Fruit fly (Drosophila melanogaster): Measurements from ENCODE around the gene sd.
A peak's percentile ranks its signal among the peaks of the same experiment; 100 is the strongest.

sd gene

dm6 chrX:15860479-15860878, 56.3 kb downstream of the sd start (continued):
- peak; percentile 99 for TF ChIP-seq sqz (GFP tag; optimal IDR thresholded peaks at IDR 0.05)
- peak; percentile 54; the same call in 1 of the 2 replicates for TF ChIP-seq sob (GFP tag; IDR thresholded peaks at IDR 0.05)
- TF ChIP-seq sc (optimal IDR thresholded peaks at IDR 0.05): no peak
- TF ChIP-seq sc (GFP tag; optimal IDR thresholded peaks at IDR 0.05): no peak
- no peak for TF ChIP-seq CG14050 (GFP tag; IDR thresholded peaks at IDR 0.05)
- TF ChIP-seq Drgx (GFP tag; IDR thresholded peaks at IDR 0.05): peak; percentile 58
- TF ChIP-seq sens (GFP tag): peak; percentile 77
- TF ChIP-seq CG4820 (GFP tag; optimal IDR thresholded peaks at IDR 0.05): no peak
- TF ChIP-seq abd-A (tag; optimal IDR thresholded peaks at IDR 0.05): peak; percentile 63
- peak; percentile 73 for TF ChIP-seq Nf-YC (tag; optimal IDR thresholded peaks at IDR 0.05)
- TF ChIP-seq CoRest (tag; optimal IDR thresholded peaks at IDR 0.05): peak; percentile 16
- TF ChIP-seq vvl (GFP tag; IDR thresholded peaks at IDR 0.05): peak; percentile 49
- no peak for TF ChIP-seq C15 (GFP tag; IDR thresholded peaks at IDR 0.05)
- 0 out of 2 replicates have a peak, but pooled peaks have one; percentile 21 for TF ChIP-seq CG8765 (GFP tag; IDR thresholded peaks at IDR 0.05)
- TF ChIP-seq Med (GFP tag): peak; percentile 72
- TF ChIP-seq Dad (GFP tag; optimal IDR thresholded peaks at IDR 0.05): peak; percentile 16
- peak; percentile 44; the same call in 1 of the 3 replicates for TF ChIP-seq Opbp (GFP tag; IDR thresholded peaks at IDR 0.05; ENCODE audit: partially characterized antibody)
- TF ChIP-seq zen2 (GFP tag; IDR thresholded peaks at IDR 0.05; ENCODE audit: partially characterized antibody): no peak
- TF ChIP-seq nerfin-2 (GFP tag; IDR thresholded peaks at IDR 0.05; ENCODE audit: partially characterized antibody): peak; percentile 41; the same call in 1 of the 2 replicates
- TF ChIP-seq hbn (GFP tag; IDR thresholded peaks at IDR 0.05; ENCODE audit: partially characterized antibody): 0 out of 2 replicates have a peak, but pooled peaks have one; percentile 21
- TF ChIP-seq pan (optimal IDR thresholded peaks at IDR 0.05): no peak
- peak in 1 of 2 experiments; percentile 69 for TF ChIP-seq pan (GFP tag; optimal IDR thresholded peaks at IDR 0.05 in 1 of 2, IDR thresholded peaks at IDR 0.05 in 1 of 2)
- peak; percentile 3 for TF ChIP-seq grau (tag; optimal IDR thresholded peaks at IDR 0.05)
- TF ChIP-seq CG8388 (GFP tag; optimal IDR thresholded peaks at IDR 0.05): no peak
- TF ChIP-seq CG1603 (tag; optimal IDR thresholded peaks at IDR 0.05): peak; percentile 39
- no peak for TF ChIP-seq H2.0 (GFP tag; IDR thresholded peaks at IDR 0.05)
- no peak for TF ChIP-seq CG11695 (GFP tag; IDR thresholded peaks at IDR 0.05)
- no peak for TF ChIP-seq sr (GFP tag; IDR thresholded peaks at IDR 0.05)
- no peak for TF ChIP-seq CG3163 (GFP tag; optimal IDR thresholded peaks at IDR 0.05)
- TF ChIP-seq CG7928 (GFP tag; optimal IDR thresholded peaks at IDR 0.05): no peak
- TF ChIP-seq CG9215 (GFP tag; IDR thresholded peaks at IDR 0.05): no peak
- no peak for TF ChIP-seq phol (tag; optimal IDR thresholded peaks at IDR 0.05)
- TF ChIP-seq Fer1 (GFP tag; optimal IDR thresholded peaks at IDR 0.05): peak; percentile 31
- no peak for TF ChIP-seq CG17912 (GFP tag; optimal IDR thresholded peaks at IDR 0.05)
- peak; percentile 31; the same call in 1 of the 2 replicates for TF ChIP-seq CG17328 (GFP tag; IDR thresholded peaks at IDR 0.05)
- TF ChIP-seq Myb (GFP tag; optimal IDR thresholded peaks at IDR 0.05): peak; percentile 27
- TF ChIP-seq Sox102F (GFP tag; optimal IDR thresholded peaks at IDR 0.05): no peak
- TF ChIP-seq CG7839 (tag; optimal IDR thresholded peaks at IDR 0.05): peak; percentile 27
- TF ChIP-seq pho (GFP tag; optimal IDR thresholded peaks at IDR 0.05): peak; percentile 19
- TF ChIP-seq HLH4C (GFP tag; IDR thresholded peaks at IDR 0.05; ENCODE audit: partially characterized antibody): peak; percentile 15; the same call in 1 of the 3 replicates
- TF ChIP-seq CG8281 (tag; optimal IDR thresholded peaks at IDR 0.05): no peak
- TF ChIP-seq D19A (tag; optimal IDR thresholded peaks at IDR 0.05): peak; percentile 1
- no peak for TF ChIP-seq CG13624 (GFP tag; optimal IDR thresholded peaks at IDR 0.05)
- TF ChIP-seq Rx (GFP tag; IDR thresholded peaks at IDR 0.05): no peak
- TF ChIP-seq kay (GFP tag; optimal IDR thresholded peaks at IDR 0.05): no peak
- TF ChIP-seq cad (GFP tag; optimal IDR thresholded peaks at IDR 0.05): no peak
- peak; percentile 29 for TF ChIP-seq dm (GFP tag; optimal IDR thresholded peaks at IDR 0.05)
- TF ChIP-seq Abd-B (GFP tag; optimal IDR thresholded peaks at IDR 0.05): peak; percentile 5
- peak; percentile 93 for TF ChIP-seq onecut (GFP tag; IDR thresholded peaks at IDR 0.05)
- no peak for TF ChIP-seq dmrt11E (tag; optimal IDR thresholded peaks at IDR 0.05)
- peak; percentile 70 for TF ChIP-seq CG34376 (GFP tag; optimal IDR thresholded peaks at IDR 0.05)
